Fruit fly (Drosophila melanogaster): Measurements from ENCODE around the gene Ocrl.

The Ocrl gene

DNA sequence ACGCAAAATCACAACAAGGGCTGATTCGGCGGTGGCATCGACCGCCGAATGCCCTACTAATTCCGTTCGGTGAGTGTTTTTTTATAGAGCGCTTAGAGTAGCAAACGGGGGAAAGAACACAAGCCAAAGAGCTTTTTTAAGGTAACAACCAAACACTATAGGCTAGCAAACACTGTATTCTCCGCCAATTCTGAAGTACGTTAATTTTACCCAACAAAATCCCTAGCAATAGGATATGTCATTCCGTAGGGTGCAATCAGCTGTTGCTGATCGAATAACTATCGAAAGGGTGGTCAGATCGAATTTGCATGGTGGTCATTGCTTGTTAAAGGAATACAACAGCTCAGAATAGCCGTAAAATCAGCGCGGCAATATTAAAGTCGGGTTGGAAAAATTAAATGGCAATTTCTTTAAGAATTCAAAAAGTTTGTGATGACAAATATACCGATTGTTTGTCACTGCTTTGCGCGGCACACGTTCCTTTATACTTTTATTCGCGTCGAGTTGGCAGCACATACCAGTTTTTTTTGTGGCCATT is 15.0 kb upstream of the Ocrl start, which contains the start of gene mip130 (continued):
- TF ChIP-seq Eip75B (GFP tag; optimal IDR thresholded peaks at IDR 0.05) = peak; percentile 56
- TF ChIP-seq topi (GFP tag; optimal IDR thresholded peaks at IDR 0.05) = peak; percentile 71
- TF ChIP-seq Ets96B (tag; optimal IDR thresholded peaks at IDR 0.05) = peak; percentile 56
- TF ChIP-seq Hr39 (GFP tag; optimal IDR thresholded peaks at IDR 0.05) = peak; percentile 31
- peak; percentile 60 for TF ChIP-seq CG10631 (GFP tag; optimal IDR thresholded peaks at IDR 0.05)
- TF ChIP-seq CG11762 (GFP tag; optimal IDR thresholded peaks at IDR 0.05; ENCODE audit: insufficient read depth) = peak; percentile 1
- TF ChIP-seq CG6854 (GFP tag; optimal IDR thresholded peaks at IDR 0.05) = peak; percentile 27
- TF ChIP-seq Lpt (GFP tag; optimal IDR thresholded peaks at IDR 0.05) = no peak
- no peak for TF ChIP-seq Ets21C (GFP tag; optimal IDR thresholded peaks at IDR 0.05)
- peak; percentile 58 for TF ChIP-seq achi (GFP tag; optimal IDR thresholded peaks at IDR 0.05)
- peak; percentile 5 for TF ChIP-seq dac (GFP tag; optimal IDR thresholded peaks at IDR 0.05)

DNA sequence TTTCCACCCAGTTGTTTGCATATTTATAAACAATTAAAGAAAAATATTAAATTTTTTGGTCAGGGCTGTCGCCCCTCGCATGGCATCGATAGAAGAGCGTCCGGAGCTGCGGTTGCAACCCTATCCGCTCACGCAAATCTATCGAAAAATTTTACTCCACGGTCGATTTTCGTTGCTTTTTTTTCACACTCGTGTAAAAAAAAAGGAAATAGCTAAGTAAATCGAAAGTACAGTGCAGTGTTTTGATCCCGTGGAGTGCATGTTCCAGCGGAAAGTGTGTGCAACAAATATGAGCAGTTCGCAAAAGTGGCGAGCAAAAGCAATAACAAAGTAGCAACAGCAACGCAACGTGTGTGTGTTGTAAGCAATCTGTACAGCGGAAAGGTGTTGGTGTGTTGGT is 14.0 kb upstream of the Ocrl start, which contains the start of the genes Edem1 and Rbcn-3B:
Gene Edem1 (minus strand): TSS at position 71 of the 400 bp plus-strand sequence.
Gene Rbcn-3B (plus strand): TSS at position 164 of the 400 bp plus-strand sequence.
- peak; percentile 45 for TF ChIP-seq Lpt (GFP tag; optimal IDR thresholded peaks at IDR 0.05)
- peak; percentile 47 for TF ChIP-seq Ets96B (tag; optimal IDR thresholded peaks at IDR 0.05)
- TF ChIP-seq Blimp-1 (GFP tag; optimal IDR thresholded peaks at IDR 0.05) = no peak
- no peak for TF ChIP-seq fd85E (GFP tag; optimal IDR thresholded peaks at IDR 0.05)
- no peak for TF ChIP-seq CG11902 (GFP tag; optimal IDR thresholded peaks at IDR 0.05)
- no peak for TF ChIP-seq acj6 (GFP tag; optimal IDR thresholded peaks at IDR 0.05)
- peak; percentile 27 for TF ChIP-seq CG6854 (GFP tag; optimal IDR thresholded peaks at IDR 0.05)
- peak; percentile 45 for TF ChIP-seq net (GFP tag; optimal IDR thresholded peaks at IDR 0.05)
- peak; percentile 40 for TF ChIP-seq CG9139 (GFP tag; optimal IDR thresholded peaks at IDR 0.05)
- peak; percentile 67 for TF ChIP-seq svp (GFP tag)
- no peak for TF ChIP-seq CG10631 (GFP tag; optimal IDR thresholded peaks at IDR 0.05)
- TF ChIP-seq Hr38 (GFP tag; optimal IDR thresholded peaks at IDR 0.05) = no peak
- TF ChIP-seq Hr39 (GFP tag; optimal IDR thresholded peaks at IDR 0.05) = no peak
- no peak for TF ChIP-seq CG8632 (GFP tag; optimal IDR thresholded peaks at IDR 0.05)
- no peak for TF ChIP-seq Gug (GFP tag; IDR thresholded peaks at IDR 0.05)
- no peak for TF ChIP-seq CG6792 (GFP tag; optimal IDR thresholded peaks at IDR 0.05)
- peak; percentile 45; the same call in 1 of the 3 replicates for TF ChIP-seq CG6163 (GFP tag; IDR thresholded peaks at IDR 0.05)
- TF ChIP-seq CG15336 (GFP tag; IDR thresholded peaks at IDR 0.05) = peak; percentile 58; the same call in 1 of the 2 replicates
- TF ChIP-seq dsx (GFP tag; optimal IDR thresholded peaks at IDR 0.05; ENCODE audit: poor library complexity, severe bottlenecking) = peak; percentile 83
- no peak for TF ChIP-seq CG8319 (GFP tag; optimal IDR thresholded peaks at IDR 0.05)
- TF ChIP-seq topi (GFP tag; optimal IDR thresholded peaks at IDR 0.05) = peak; percentile 36
- TF ChIP-seq dac (GFP tag; optimal IDR thresholded peaks at IDR 0.05) = peak; percentile 7
- no peak for TF ChIP-seq fkh (GFP tag; optimal IDR thresholded peaks at IDR 0.05)
- TF ChIP-seq CG8119 (GFP tag; IDR thresholded peaks at IDR 0.05) = peak; percentile 76
- peak; percentile 50 for TF ChIP-seq CG6808 (GFP tag; optimal IDR thresholded peaks at IDR 0.05)
- peak; percentile 68 for TF ChIP-seq eg (GFP tag; IDR thresholded peaks at IDR 0.05)
- TF ChIP-seq Sox14 (GFP tag; optimal IDR thresholded peaks at IDR 0.05) = peak; percentile 29
- no peak for TF ChIP-seq CG4318 (GFP tag; optimal IDR thresholded peaks at IDR 0.05)
- TF ChIP-seq CG3032 (tag; optimal IDR thresholded peaks at IDR 0.05) = peak; percentile 30
- TF ChIP-seq CG6276 (GFP tag; optimal IDR thresholded peaks at IDR 0.05) = peak; percentile 70
- no peak for TF ChIP-seq Sox15 (GFP tag; optimal IDR thresholded peaks at IDR 0.05)
- TF ChIP-seq esn (GFP tag; optimal IDR thresholded peaks at IDR 0.05) = peak; percentile 16
- peak; percentile 69 for TF ChIP-seq CG16779 (tag; optimal IDR thresholded peaks at IDR 0.05)
- TF ChIP-seq CG1621 (tag; optimal IDR thresholded peaks at IDR 0.05) = peak; percentile 64

dm6 chrX:1909533-1909932 is 13.2 kb upstream of the Ocrl start:
- TF ChIP-seq Eip78C (GFP tag) (no peak), CG6163 (GFP tag; IDR thresholded peaks at IDR 0.05) (no peak), fd59A (GFP tag; optimal IDR thresholded peaks at IDR 0.05) (no peak), pdm3 (GFP tag; optimal IDR thresholded peaks at IDR 0.05) (no peak), svp (GFP tag) (peak; percentile 79), vri (GFP tag; optimal IDR thresholded peaks at IDR 0.05) (no peak), Hr39 (GFP tag; optimal IDR thresholded peaks at IDR 0.05) (no peak)

All from whole organism, prepupa.